Fruit fly (Drosophila melanogaster) whole organism, embryonic: ENCODE measurements around the gene CG12723.

ENCODE experiments used
- Abd-B ChIP-seq: fragments of 200-800 bp; sonication (Bioruptor generic); optimal IDR thresholded peaks from 2 replicates; lab custom pipeline; 2018; ENCODE audit warnings: missing biosample characterization, mild to moderate bottlenecking, missing genetic modification characterization, moderate library complexity
- Bteb2 ChIP-seq: fragments of 200-800 bp; sonication (Bioruptor generic); optimal IDR thresholded peaks from 2 replicates; lab custom pipeline; 2016; ENCODE audit warnings: missing biosample characterization, missing genetic modification characterization
- CG10959 ChIP-seq: fragments of 200-800 bp; sonication (Bioruptor generic); IDR thresholded peaks from 2 replicates; pipeline ENCODE4 v1.3.6; 2022; ENCODE audit warnings: missing biosample characterization, missing genetic modification characterization
- CG11398 ChIP-seq: fragments of 200-800 bp; sonication (Bioruptor generic); optimal IDR thresholded peaks from 2 replicates; lab custom pipeline; 2016; ENCODE audit warnings: missing biosample characterization, missing genetic modification characterization
- CG11504 ChIP-seq: fragments of 200-800 bp; sonication (Bioruptor generic); optimal IDR thresholded peaks from 3 replicates; lab custom pipeline; 2019; ENCODE audit warnings: missing biosample characterization, mild to moderate bottlenecking, missing genetic modification characterization, moderate library complexity
- CG13624 ChIP-seq: fragments of 200-800 bp; sonication (Bioruptor generic); optimal IDR thresholded peaks from 2 replicates; lab custom pipeline; 2016; ENCODE audit warnings: missing biosample characterization, missing genetic modification characterization
- CG14860 ChIP-seq: fragments of 200-800 bp; sonication (Bioruptor generic); IDR thresholded peaks from 3 replicates; pipeline ENCODE4 v1.3.6; 2022; ENCODE audit warnings: missing biosample characterization, missing genetic modification characterization; ENCODE audit not compliant: partially characterized antibody
- CG15479 ChIP-seq: fragments of 200-800 bp; sonication (Bioruptor generic); optimal IDR thresholded peaks from 3 replicates; lab custom pipeline; 2019; ENCODE audit warnings: missing biosample characterization, mild to moderate bottlenecking, missing genetic modification characterization, moderate library complexity
- CG17361 ChIP-seq: fragments of 200-800 bp; sonication (Bioruptor generic); IDR thresholded peaks from 3 replicates; pipeline ENCODE4 v1.3.6; 2022; ENCODE audit warnings: missing biosample characterization, missing genetic modification characterization
- CG18619 ChIP-seq: fragments of 200-800 bp; sonication (Bioruptor generic); optimal IDR thresholded peaks from 3 replicates; lab custom pipeline; 2017; ENCODE audit warnings: missing biosample characterization, mild to moderate bottlenecking, missing genetic modification characterization
- CG2678 ChIP-seq: fragments of 200-800 bp; sonication (Bioruptor generic); optimal IDR thresholded peaks from 3 replicates; lab custom pipeline; 2019; ENCODE audit warnings: missing biosample characterization, mild to moderate bottlenecking, missing genetic modification characterization, moderate library complexity
- CG30403 ChIP-seq: fragments of 200-800 bp; sonication (Bioruptor generic); optimal IDR thresholded peaks from 3 replicates; lab custom pipeline; 2016; ENCODE audit warnings: missing biosample characterization, missing genetic modification characterization
- CG4360 ChIP-seq: fragments of 200-800 bp; sonication (Bioruptor generic); IDR thresholded peaks from 2 replicates; pipeline ENCODE4 v1.3.6; 2022; ENCODE audit warnings: missing biosample characterization, missing genetic modification characterization
- CG5180 ChIP-seq: fragments of 200-800 bp; sonication (Bioruptor generic); optimal IDR thresholded peaks from 3 replicates; lab custom pipeline; 2017; ENCODE audit warnings: missing biosample characterization, missing genetic modification characterization, mild to moderate bottlenecking, moderate library complexity, missing genetic modification reagents
- CG7839 ChIP-seq: fragments of 200-800 bp; sonication (Bioruptor generic); optimal IDR thresholded peaks from 3 replicates; lab custom pipeline; 2018; ENCODE audit warnings: missing biosample characterization, mild to moderate bottlenecking, missing genetic modification characterization, moderate library complexity
- Ets65A ChIP-seq: fragments of 200-800 bp; sonication (Bioruptor generic); peaks from one replicate; lab custom pipeline; 2016; ENCODE audit warnings: missing biosample characterization, missing genetic modification characterization
- Hr78 ChIP-seq, 2 experiments: fragments of 200-800 bp in 1 of 2; fragments of >200 bp in 1 of 2; sonication (Bioruptor generic) in 1 of 2; optimal IDR thresholded peaks; 2 replicates each; lab custom pipeline; 2017 to 2019; ENCODE audit warnings: missing biosample characterization in 2 of 2, missing genetic modification characterization in 2 of 2, mild to moderate bottlenecking in 1 of 2, moderate library complexity in 1 of 2
- Neu2 ChIP-seq: fragments of 200-800 bp; sonication (Bioruptor generic); optimal IDR thresholded peaks from 3 replicates; lab custom pipeline; 2016; ENCODE audit warnings: missing biosample characterization, missing genetic modification characterization, borderline replicate concordance
- Nf-YC ChIP-seq: fragments of 200-800 bp; optimal IDR thresholded peaks from 3 replicates; lab custom pipeline; 2019; ENCODE audit warnings: missing biosample characterization, mild to moderate bottlenecking, missing genetic modification characterization, moderate library complexity
- Optix ChIP-seq: fragments of 200-800 bp; sonication (Bioruptor generic); IDR thresholded peaks from 3 replicates; pipeline ENCODE4 v1.3.6; 2022; ENCODE audit warnings: missing biosample characterization, missing genetic modification characterization
- PHDP ChIP-seq: fragments of 200-800 bp; sonication (Bioruptor generic); optimal IDR thresholded peaks from 3 replicates; lab custom pipeline; 2018; ENCODE audit warnings: missing biosample characterization, mild to moderate bottlenecking, missing genetic modification characterization, moderate library complexity
- Stat92E ChIP-seq, 3 experiments: fragments of >200 bp in 2 of 3; fragments of 200-800 bp in 1 of 3; sonication (Bioruptor generic) in 1 of 3; optimal IDR thresholded peaks; 2 replicates each; lab custom pipeline; 2017 to 2019; ENCODE audit warnings: missing biosample characterization in 3 of 3, missing genetic modification characterization in 3 of 3, mild to moderate bottlenecking in 1 of 3, moderate library complexity in 1 of 3
- Xrp1 ChIP-seq: fragments of 200-800 bp; sonication (Bioruptor generic); IDR thresholded peaks from 2 replicates; pipeline ENCODE4 v1.3.6; 2022; ENCODE audit warnings: missing biosample characterization, missing genetic modification characterization
- abd-A ChIP-seq: fragments of 200-800 bp; sonication (Bioruptor generic); optimal IDR thresholded peaks from 3 replicates; lab custom pipeline; 2019; ENCODE audit warnings: missing biosample characterization, mild to moderate bottlenecking, missing genetic modification characterization, moderate library complexity
- cad ChIP-seq: fragments of >200 bp; optimal IDR thresholded peaks from 2 replicates; lab custom pipeline; 2017; ENCODE audit warnings: missing biosample characterization, missing genetic modification characterization
- dmrt11E ChIP-seq: fragments of 200-800 bp; sonication (Bioruptor generic); optimal IDR thresholded peaks from 3 replicates; lab custom pipeline; 2018; ENCODE audit warnings: missing biosample characterization, mild to moderate bottlenecking, missing genetic modification characterization, moderate library complexity
- en ChIP-seq: fragments of 200-800 bp; sonication (Bioruptor generic); optimal IDR thresholded peaks from 2 replicates; lab custom pipeline; 2016; ENCODE audit warnings: missing biosample characterization, missing genetic modification characterization
- exex ChIP-seq: fragments of 200-800 bp; sonication (Bioruptor generic); optimal IDR thresholded peaks from 4 replicates; lab custom pipeline; 2018; ENCODE audit warnings: missing biosample characterization, mild to moderate bottlenecking, missing genetic modification characterization, moderate library complexity
- kni ChIP-seq: fragments of 200-800 bp; sonication (Bioruptor generic); optimal IDR thresholded peaks from 3 replicates; lab custom pipeline; 2017; ENCODE audit warnings: mild to moderate bottlenecking, missing biosample characterization, missing genetic modification reagents, missing genetic modification characterization
- lab ChIP-seq: fragments of 200-800 bp; sonication (Bioruptor generic); optimal IDR thresholded peaks from 3 replicates; lab custom pipeline; 2017; ENCODE audit warnings: missing biosample characterization, missing genetic modification characterization, mild to moderate bottlenecking, moderate library complexity, missing genetic modification reagents
- lola ChIP-seq, 3 experiments: fragments of >200 bp in 2 of 3; fragments of 200-800 bp in 1 of 3; sonication (Bioruptor generic) in 1 of 3; optimal IDR thresholded peaks; 2 replicates each; lab custom pipeline; 2017 to 2019; ENCODE audit warnings: missing biosample characterization in 3 of 3, missing genetic modification characterization in 3 of 3, mild to moderate bottlenecking in 1 of 3, moderate library complexity in 1 of 3
- lov ChIP-seq, 2 experiments: fragments of 200-800 bp in 1 of 2; fragments of >200 bp in 1 of 2; sonication (Bioruptor generic) in 1 of 2; IDR thresholded peaks in 1 of 2; optimal IDR thresholded peaks in 1 of 2; 2 replicates in 1 of 2; 3 replicates in 1 of 2; pipeline versions ENCODE4 v1.3.6 to Lab custom; 2017 to 2022; ENCODE audit warnings: missing biosample characterization in 1 of 2, missing genetic modification characterization in 1 of 2
- nmo ChIP-seq: fragments of 200-800 bp; sonication (Bioruptor generic); optimal IDR thresholded peaks from 2 replicates; lab custom pipeline; 2018; ENCODE audit warnings: missing biosample characterization, mild to moderate bottlenecking, missing genetic modification characterization, moderate library complexity
- oc ChIP-seq: fragments of 200-800 bp; sonication (Bioruptor generic); optimal IDR thresholded peaks from 2 replicates; lab custom pipeline; 2018; ENCODE audit warnings: missing biosample characterization, mild to moderate bottlenecking, missing genetic modification characterization, moderate library complexity
- pfk ChIP-seq: fragments of 200-800 bp; sonication (Bioruptor generic); optimal IDR thresholded peaks from 2 replicates; lab custom pipeline; 2018; ENCODE audit warnings: missing biosample characterization, mild to moderate bottlenecking, missing genetic modification characterization, moderate library complexity
- phol ChIP-seq: fragments of 200-800 bp; sonication (Bioruptor generic); optimal IDR thresholded peaks from 3 replicates; lab custom pipeline; 2018; ENCODE audit warnings: missing biosample characterization, mild to moderate bottlenecking, missing genetic modification characterization, moderate library complexity
- row ChIP-seq: fragments of 200-800 bp; sonication (Bioruptor generic); IDR thresholded peaks from 3 replicates; pipeline ENCODE4 v1.3.6; 2022; ENCODE audit warnings: missing biosample characterization, missing genetic modification characterization
- sd ChIP-seq: fragments of 200-800 bp; sonication (Bioruptor generic); optimal IDR thresholded peaks from 3 replicates; lab custom pipeline; 2018; ENCODE audit warnings: missing biosample characterization, mild to moderate bottlenecking, missing genetic modification characterization, moderate library complexity
- sens ChIP-seq: fragments of 200-800 bp; sonication (Bioruptor generic); peaks from one replicate; lab custom pipeline; 2016; ENCODE audit warnings: missing biosample characterization, missing genetic modification characterization
- sim ChIP-seq: fragments of 200-800 bp; sonication (Bioruptor generic); IDR thresholded peaks from 2 replicates; pipeline ENCODE4 v1.3.6; 2022; ENCODE audit warnings: missing biosample characterization, missing genetic modification characterization
- sima ChIP-seq: fragments of 200-800 bp; sonication (Bioruptor generic); optimal IDR thresholded peaks from 2 replicates; lab custom pipeline; 2016; ENCODE audit warnings: missing biosample characterization, missing genetic modification characterization
- tll ChIP-seq, 2 experiments: fragments of 200-800 bp in 1 of 2; fragments of >200 bp in 1 of 2; sonication (Bioruptor generic) in 1 of 2; optimal IDR thresholded peaks; 2 replicates each; lab custom pipeline; 2017 to 2019; ENCODE audit warnings: missing biosample characterization in 2 of 2, missing genetic modification characterization in 2 of 2, mild to moderate bottlenecking in 1 of 2, moderate library complexity in 1 of 2
- tx ChIP-seq: fragments of 200-800 bp; sonication (Bioruptor generic); optimal IDR thresholded peaks from 2 replicates; lab custom pipeline; 2016; ENCODE audit warnings: missing biosample characterization, missing genetic modification characterization
- unpg ChIP-seq: fragments of 200-800 bp; sonication (Bioruptor generic); optimal IDR thresholded peaks from 3 replicates; lab custom pipeline; 2018; ENCODE audit warnings: missing biosample characterization, mild to moderate bottlenecking, missing genetic modification characterization, moderate library complexity
- zen ChIP-seq: fragments of 200-800 bp; sonication (Bioruptor generic); optimal IDR thresholded peaks from 3 replicates; lab custom pipeline; 2018; ENCODE audit warnings: missing biosample characterization, mild to moderate bottlenecking, missing genetic modification characterization, moderate library complexity
- zfh1 ChIP-seq: fragments of 200-800 bp; sonication (Bioruptor generic); IDR thresholded peaks from 3 replicates; pipeline ENCODE4 v1.3.6; 2022; ENCODE audit warnings: missing biosample characterization, missing genetic modification characterization

Gene CG12723

DNA sequence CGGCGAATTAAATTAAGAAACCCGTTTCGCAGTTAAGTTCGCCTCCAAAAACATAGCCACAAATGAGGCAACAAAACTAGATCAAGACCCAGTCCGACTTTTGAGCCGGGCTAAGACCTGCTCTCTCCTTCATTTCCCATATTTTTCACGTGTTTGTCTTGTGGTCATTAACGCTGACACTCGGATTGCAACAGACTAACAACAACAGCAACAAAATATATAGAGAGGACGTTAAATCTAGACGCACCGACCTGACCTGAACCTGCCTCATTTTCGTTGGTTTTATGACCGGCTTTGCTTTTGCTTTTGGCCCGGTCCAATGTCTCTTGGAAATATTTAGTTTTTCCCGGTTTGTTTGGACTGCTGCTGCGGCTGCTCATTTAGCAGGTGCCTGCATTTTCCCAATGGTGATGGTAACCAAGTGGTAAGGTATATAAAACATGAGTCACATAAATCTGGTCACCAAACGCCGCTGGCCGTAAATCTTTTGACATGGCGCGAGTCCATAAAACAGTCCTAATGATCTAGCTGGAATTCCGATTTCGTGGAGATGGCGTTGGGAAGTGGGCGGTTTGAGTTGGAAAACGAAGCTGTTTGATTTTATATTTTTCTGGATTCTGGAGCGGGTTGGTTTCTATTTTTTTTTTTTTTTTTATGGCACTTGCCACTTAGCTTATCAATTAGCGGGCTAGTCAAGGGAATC, 36.0 kb upstream of the CG12723 start:
- TF ChIP-seq abd-A (tag; lab: Kevin White, UChicago) (peak; percentile 49), sima (GFP tag; lab: Kevin White, UChicago) (no peak), tll (GFP tag; optimal IDR thresholded peaks at IDR 0.05; lab: Kevin White, UChicago) (peak in 1 of 2 experiments; percentile 91), CG18619 (no peak), CG11398 (GFP tag; lab: Kevin White, UChicago) (no peak), Neu2 (peak; percentile 32), oc (tag; lab: Kevin White, UChicago) (peak; percentile 32), Ets65A (GFP tag; lab: Kevin White, UChicago) (peak; percentile 18), zen (tag; lab: Kevin White, UChicago) (peak; percentile 92), sd (tag; lab: Kevin White, UChicago) (peak; percentile 44), en (GFP tag; lab: Kevin White, UChicago) (no peak), sim (GFP tag; lab: Robert Waterston, UW) (no peak), cad (GFP tag; lab: Kevin White, UChicago) (peak; percentile 89), CG10959 (GFP tag; lab: Robert Waterston, UW) (no peak), CG15479 (GFP tag; lab: Kevin White, UChicago) (peak; percentile 74), Stat92E (GFP tag; optimal IDR thresholded peaks at IDR 0.05; lab: Kevin White, UChicago) (peak in 1 of 3 experiments; percentile 8), CG4360 (peak; percentile 17; the same call in 1 of the 2 replicates), kni (GFP tag; lab: Kevin White, UChicago) (peak; percentile 59), Hr78 (GFP tag; optimal IDR thresholded peaks at IDR 0.05; lab: Kevin White, UChicago) (peak in 1 of 2 experiments; percentile 71)

DNA sequence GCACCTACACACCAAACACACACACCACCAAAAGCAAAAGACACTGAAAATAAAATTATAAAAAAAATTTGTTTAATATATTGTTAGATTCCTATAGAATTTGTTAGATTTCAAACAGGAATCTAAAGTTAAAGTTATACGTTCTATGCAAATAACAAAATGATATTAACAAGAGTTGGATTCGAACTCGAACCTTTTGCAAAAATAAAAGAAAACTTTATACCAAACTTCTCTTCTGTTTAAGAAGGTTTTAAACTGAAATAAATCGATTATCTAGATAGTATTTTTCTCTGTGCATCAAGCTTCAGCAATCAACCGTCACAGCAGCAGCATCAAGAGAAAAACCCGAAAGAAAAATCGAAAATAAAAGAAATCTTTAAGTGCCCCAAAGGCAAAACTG, 34.8 kb upstream of the CG12723 start:
- TF ChIP-seq CG30403 (GFP tag; lab: Kevin White, UChicago) (peak; percentile 38), pfk (GFP tag; lab: Kevin White, UChicago) (no peak), tx (no peak), Bteb2 (GFP tag; lab: Kevin White, UChicago) (no peak), CG11398 (GFP tag; lab: Kevin White, UChicago) (no peak), phol (tag; lab: Kevin White, UChicago) (peak; percentile 63), sens (GFP tag; lab: Kevin White, UChicago) (peak; percentile 83), nmo (GFP tag; lab: Kevin White, UChicago) (peak; percentile 50), lov (optimal IDR thresholded peaks at IDR 0.05; lab: Kevin White, UChicago) (no peak), lov (GFP tag; IDR thresholded peaks at IDR 0.05; lab: Robert Waterston, UW) (no peak), row (GFP tag; lab: Robert Waterston, UW) (peak; percentile 34; the same call in 1 of the 3 replicates), CG7839 (peak; percentile 41), unpg (GFP tag; lab: Kevin White, UChicago) (peak; percentile 53), Xrp1 (GFP tag; lab: Robert Waterston, UW) (peak; percentile 22; the same call in 1 of the 2 replicates), Nf-YC (tag; lab: Kevin White, UChicago) (no peak), CG5180 (GFP tag; lab: Kevin White, UChicago) (no peak), zfh1 (GFP tag; lab: Robert Waterston, UW) (0 out of 3 replicates have a peak, but pooled peaks have one; percentile 8), CG17361 (GFP tag; lab: Robert Waterston, UW) (peak; percentile 77; the same call in 2 of the 3 replicates), dmrt11E (tag; lab: Kevin White, UChicago) (peak; percentile 49), Abd-B (GFP tag; lab: Kevin White, UChicago) (peak; percentile 8), CG11504 (tag; lab: Kevin White, UChicago) (peak; percentile 73), exex (no peak), lab (GFP tag; lab: Kevin White, UChicago) (peak; percentile 18), lola (GFP tag; optimal IDR thresholded peaks at IDR 0.05; lab: Kevin White, UChicago) (peak in 1 of 3 experiments; percentile 16), CG13624 (GFP tag; lab: Kevin White, UChicago) (no peak), PHDP (tag; lab: Kevin White, UChicago) (peak; percentile 14), CG2678 (tag; lab: Kevin White, UChicago) (peak; percentile 49), CG14860 (GFP tag; lab: Robert Waterston, UW) (no peak), Optix (no peak)
